Fruit fly (Drosophila melanogaster): Measurements from ENCODE around the gene CG9915.
A peak's percentile ranks its signal among the peaks of the same experiment; 100 is the strongest.

Gene CG9915

DNA sequence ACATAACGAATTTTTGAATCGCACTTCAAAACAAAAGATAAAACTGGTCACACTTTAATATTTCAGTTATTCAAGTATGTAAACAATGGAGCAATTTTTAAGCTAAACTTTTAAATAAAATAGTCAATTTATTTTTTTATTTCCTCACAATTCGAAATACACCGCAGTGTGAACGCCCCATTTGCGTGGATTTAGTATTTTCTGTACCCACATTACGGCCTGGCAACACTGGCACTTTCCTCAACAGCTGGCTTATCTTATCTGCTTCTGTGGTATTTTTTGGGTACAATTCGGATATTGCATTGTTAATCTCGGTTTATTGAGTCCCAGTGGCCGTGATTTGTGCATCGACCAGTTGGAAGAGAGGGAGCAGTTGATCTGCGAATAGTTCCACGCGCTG is 37.1 kb upstream of the CG9915 start, which contains the start of gene sl (continued):
- no peak for TF ChIP-seq nom (GFP tag; optimal IDR thresholded peaks at IDR 0.05)
- TF ChIP-seq hkb (optimal IDR thresholded peaks at IDR 0.05): no peak
- no peak for TF ChIP-seq hkb (GFP tag; IDR thresholded peaks at IDR 0.05)
- TF ChIP-seq CG18619 (GFP tag; optimal IDR thresholded peaks at IDR 0.05): no peak
- TF ChIP-seq CG2875 (GFP tag; optimal IDR thresholded peaks at IDR 0.05): no peak
- no peak for TF ChIP-seq dimm (GFP tag; IDR thresholded peaks at IDR 0.05)
- TF ChIP-seq pb (GFP tag; optimal IDR thresholded peaks at IDR 0.05): no peak
- TF ChIP-seq CG7928 (GFP tag; optimal IDR thresholded peaks at IDR 0.05): no peak
- TF ChIP-seq cato (GFP tag; optimal IDR thresholded peaks at IDR 0.05; ENCODE audit: borderline replicate concordance): no peak
- TF ChIP-seq CG17328 (GFP tag; IDR thresholded peaks at IDR 0.05): 0 out of 2 replicates have a peak, but pooled peaks have one; percentile 19
- no peak for TF ChIP-seq dan (GFP tag; IDR thresholded peaks at IDR 0.05)
- no peak for TF ChIP-seq CG11085 (GFP tag; IDR thresholded peaks at IDR 0.05)
- TF ChIP-seq ems (GFP tag; optimal IDR thresholded peaks at IDR 0.05): no peak
- TF ChIP-seq CG6854 (GFP tag; optimal IDR thresholded peaks at IDR 0.05): no peak
- TF ChIP-seq CG13123 (GFP tag; optimal IDR thresholded peaks at IDR 0.05): no peak
- peak; percentile 38 for TF ChIP-seq CG10267 (tag; optimal IDR thresholded peaks at IDR 0.05)
- TF ChIP-seq Poxn (GFP tag; IDR thresholded peaks at IDR 0.05): no peak
- TF ChIP-seq schlank (tag; optimal IDR thresholded peaks at IDR 0.05): no peak
- no peak for TF ChIP-seq ac (GFP tag; optimal IDR thresholded peaks at IDR 0.05)
- no peak for TF ChIP-seq Sry-β (GFP tag; optimal IDR thresholded peaks at IDR 0.05)
- peak; percentile 78 for TF ChIP-seq GATAe (GFP tag; conservative IDR thresholded peaks at IDR 0.05)
- no peak for TF ChIP-seq CG12659 (GFP tag; optimal IDR thresholded peaks at IDR 0.05)
- TF ChIP-seq CG6791 (GFP tag; IDR thresholded peaks at IDR 0.05; ENCODE audit: partially characterized antibody): 0 out of 3 replicates have a peak, but pooled peaks have one; percentile 11
- TF ChIP-seq Hey (tag; optimal IDR thresholded peaks at IDR 0.05): no peak
- TF ChIP-seq Ets65A (GFP tag): peak; percentile 46
- no peak for TF ChIP-seq slou (GFP tag; optimal IDR thresholded peaks at IDR 0.05)
- TF ChIP-seq Dfd (GFP tag; optimal IDR thresholded peaks at IDR 0.05): no peak
- TF ChIP-seq Dref (GFP tag; IDR thresholded peaks at IDR 0.05): 0 out of 2 replicates have a peak, but pooled peaks have one; percentile 37
- TF ChIP-seq jigr1 (GFP tag; IDR thresholded peaks at IDR 0.05): no peak
- peak; percentile 44 for TF ChIP-seq CG17829 (tag; optimal IDR thresholded peaks at IDR 0.05)
- TF ChIP-seq Xbp1 (GFP tag; optimal IDR thresholded peaks at IDR 0.05): peak; percentile 23
- TF ChIP-seq CG10462 (GFP tag; optimal IDR thresholded peaks at IDR 0.05): no peak
- no peak for TF ChIP-seq prd (optimal IDR thresholded peaks at IDR 0.05)
- no peak for TF ChIP-seq prd (GFP tag; IDR thresholded peaks at IDR 0.05)
- TF ChIP-seq CG12155 (GFP tag; optimal IDR thresholded peaks at IDR 0.05): no peak
- no peak for TF ChIP-seq ranshi (GFP tag; IDR thresholded peaks at IDR 0.05)
- no peak for TF ChIP-seq CG17612 (GFP tag; IDR thresholded peaks at IDR 0.05)
- peak; percentile 38 for TF ChIP-seq amos (GFP tag; IDR thresholded peaks at IDR 0.05; ENCODE audit: partially characterized antibody)
- no peak for TF ChIP-seq az2 (GFP tag; optimal IDR thresholded peaks at IDR 0.05)
- peak; percentile 19; the same call in 1 of the 2 replicates for TF ChIP-seq unc-4 (GFP tag; IDR thresholded peaks at IDR 0.05; ENCODE audit: partially characterized antibody)
- TF ChIP-seq CG8359 (GFP tag; optimal IDR thresholded peaks at IDR 0.05; ENCODE audit: borderline replicate concordance): no peak
- no peak for TF ChIP-seq chm (GFP tag; IDR thresholded peaks at IDR 0.05)
- TF ChIP-seq D19B (GFP tag; optimal IDR thresholded peaks at IDR 0.05): no peak
- TF ChIP-seq CG33213 (GFP tag; optimal IDR thresholded peaks at IDR 0.05): no peak
- TF ChIP-seq CG34376 (GFP tag; optimal IDR thresholded peaks at IDR 0.05): no peak
- TF ChIP-seq tio (GFP tag; optimal IDR thresholded peaks at IDR 0.05): no peak
- no peak for TF ChIP-seq CG15073 (GFP tag; optimal IDR thresholded peaks at IDR 0.05)
- no peak for TF ChIP-seq abd-A (tag; optimal IDR thresholded peaks at IDR 0.05)
- TF ChIP-seq Atf3 (GFP tag; optimal IDR thresholded peaks at IDR 0.05): no peak
- TF ChIP-seq MTF-1 (GFP tag; optimal IDR thresholded peaks at IDR 0.05; ENCODE audit: borderline replicate concordance): no peak
- TF ChIP-seq jing (GFP tag; optimal IDR thresholded peaks at IDR 0.05): no peak
- no peak for TF ChIP-seq Dip3 (GFP tag; optimal IDR thresholded peaks at IDR 0.05)

Data from whole organism, embryonic.